Worm (Caenorhabditis elegans) whole organism, late embryonic: Measurements from ENCODE around the gene pcm-1.

ENCODE experiments used
- ama-1 ChIP-seq: fragments of 150-350 bp; optimal IDR thresholded peaks from 2 replicates; lab custom pipeline; 2014
- lim-6 ChIP-seq: sonication (generic microtip); optimal IDR thresholded peaks from 2 replicates; lab custom pipeline; 2016; ENCODE audit warnings: missing genetic modification characterization, missing compliant biosample characterization
- madf-2 ChIP-seq: sonication (generic microtip); optimal IDR thresholded peaks from 2 replicates; lab custom pipeline; 2017; ENCODE audit warnings: missing genetic modification characterization, missing compliant biosample characterization
- nhr-11 ChIP-seq: fragments of 150-350 bp; optimal IDR thresholded peaks from 2 replicates; lab custom pipeline; 2014; ENCODE audit warnings: missing biosample characterization, missing genetic modification characterization
- nhr-232 ChIP-seq: sonication (generic microtip); optimal IDR thresholded peaks from 2 replicates; lab custom pipeline; 2016; ENCODE audit warnings: missing genetic modification characterization, missing compliant biosample characterization
- pha-4 ChIP-seq: fragments of 150-350 bp; optimal IDR thresholded peaks from 2 replicates; lab custom pipeline; 2018; ENCODE audit warnings: missing biosample characterization, missing genetic modification reagents, missing genetic modification characterization
- pqm-1 ChIP-seq: sonication (generic microtip); optimal IDR thresholded peaks from 2 replicates; lab custom pipeline; 2016; ENCODE audit warnings: missing genetic modification characterization, missing compliant biosample characterization
- rnt-1 ChIP-seq: sonication (generic microtip); optimal IDR thresholded peaks from 2 replicates; lab custom pipeline; 2016; ENCODE audit warnings: missing genetic modification characterization, missing compliant biosample characterization
- syd-9 ChIP-seq: sonication (generic microtip); optimal IDR thresholded peaks from 2 replicates; lab custom pipeline; 2016; ENCODE audit warnings: mild to moderate bottlenecking, missing genetic modification characterization, moderate library complexity, missing compliant biosample characterization
- tbx-2 ChIP-seq: sonication (generic microtip); optimal IDR thresholded peaks from 2 replicates; lab custom pipeline; 2016; ENCODE audit warnings: missing genetic modification characterization, missing compliant biosample characterization
- unc-3 ChIP-seq, 2 experiments: fragments of 200-800 bp in 1 of 2; sonication (Bioruptor generic) in 1 of 2; sonication (generic microtip) in 1 of 2; conservative IDR thresholded peaks in 1 of 2; optimal IDR thresholded peaks in 1 of 2; 2 replicates each; pipeline versions ENCODE4 v1.3.6 to Lab custom; 2016 to 2022; ENCODE audit warnings: missing compliant biosample characterization in 2 of 2, missing genetic modification characterization in 2 of 2, missing genetic modification reagents in 1 of 2
- unc-42 ChIP-seq: sonication (generic microtip); optimal IDR thresholded peaks from 2 replicates; lab custom pipeline; 2016; ENCODE audit warnings: missing genotype, missing genetic modification characterization, missing compliant biosample characterization

DNA sequence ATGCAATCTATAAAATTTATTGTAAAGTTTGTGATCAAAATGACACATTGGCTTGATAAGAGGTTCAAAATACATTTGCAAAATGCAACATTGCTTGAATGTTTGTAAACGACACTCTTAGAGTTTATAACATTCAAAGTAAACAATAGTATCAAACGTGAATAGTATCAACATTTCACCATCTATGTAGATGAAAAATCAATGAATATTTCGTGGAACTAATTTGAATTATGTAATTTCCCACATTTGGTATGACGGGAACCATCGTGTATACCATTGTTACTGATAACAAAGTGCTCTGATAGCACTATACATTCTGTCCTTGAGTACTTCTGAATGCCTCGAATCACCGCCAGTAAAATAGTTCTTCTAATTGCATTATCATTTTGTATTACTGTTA, 33.1 kb downstream of the pcm-1 start, which contains the start of gene galt-1:
- TF ChIP-seq rnt-1 (tag; lab: Kevin White, UChicago) (no peak), madf-2 (no peak), pha-4 (tag; lab: Kevin White, UChicago) (no peak), syd-9 (tag; lab: Kevin White, UChicago) (no peak), pqm-1 (tag; lab: Kevin White, UChicago) (no peak), nhr-11 (tag; lab: Kevin White, UChicago) (no peak), tbx-2 (tag; lab: Kevin White, UChicago) (no peak), unc-42 (tag; lab: Kevin White, UChicago) (no peak), nhr-232 (tag; lab: Kevin White, UChicago) (no peak), unc-3 (GFP tag; conservative IDR thresholded peaks at IDR 0.05; lab: Robert Waterston, UW) (no peak), unc-3 (tag; optimal IDR thresholded peaks at IDR 0.05; lab: Kevin White, UChicago) (no peak), ama-1 (lab: Kevin White, UChicago) (no peak), lim-6 (tag; lab: Kevin White, UChicago) (no peak)
